Fruit fly (Drosophila melanogaster): ENCODE measurements around the gene CG13919.

CG13919 gene

DNA sequence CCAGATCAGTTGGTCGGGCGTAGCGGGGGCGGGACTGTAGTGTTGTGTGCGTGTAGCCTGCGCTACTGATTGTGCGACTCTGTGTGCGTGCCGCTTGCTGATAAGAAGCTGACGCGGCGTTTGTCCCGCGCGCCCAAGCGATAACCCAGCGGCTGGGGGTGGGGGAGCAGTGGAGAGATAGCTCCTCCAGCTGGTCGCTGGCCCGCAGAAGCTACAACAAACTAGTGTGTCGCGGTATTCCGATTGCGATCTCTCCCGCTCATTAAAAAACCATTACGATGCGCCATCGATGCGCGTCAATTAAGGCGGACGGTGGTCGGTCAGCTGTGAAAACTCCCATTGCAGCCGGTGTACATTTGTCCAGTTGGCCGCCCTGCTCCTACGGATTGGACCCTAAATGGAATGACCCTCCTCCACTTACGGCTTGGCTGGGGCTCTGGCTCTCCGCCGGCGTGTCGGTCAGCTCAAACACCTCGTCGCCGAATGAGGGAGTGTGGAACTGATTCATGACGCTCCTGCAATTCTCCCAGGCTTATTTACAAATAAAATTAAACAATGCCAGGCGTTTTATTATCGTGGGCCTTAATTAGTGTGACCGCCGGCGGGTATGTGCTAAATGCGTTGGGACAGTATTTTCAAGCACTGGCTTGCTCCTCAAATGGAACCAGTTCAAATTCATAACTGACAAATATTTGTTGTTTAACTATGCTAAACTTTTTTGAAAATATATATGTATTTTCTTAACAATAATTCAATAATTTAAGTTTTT lies 43.0 kb upstream of the CG13919 start, which contains the start of gene CG12104 (continued):
- no peak for TF ChIP-seq slou (GFP tag; optimal IDR thresholded peaks at IDR 0.05)
- no peak for TF ChIP-seq Asciz (GFP tag; optimal IDR thresholded peaks at IDR 0.05)
- no peak for TF ChIP-seq Chrac-16 (GFP tag; optimal IDR thresholded peaks at IDR 0.05)
- no peak for TF ChIP-seq Gug (GFP tag; IDR thresholded peaks at IDR 0.05)
- peak; percentile 55 for TF ChIP-seq CG34376 (GFP tag; optimal IDR thresholded peaks at IDR 0.05)
- no peak for TF ChIP-seq tin (GFP tag; optimal IDR thresholded peaks at IDR 0.05)
- peak; percentile 41 for TF ChIP-seq YL-1 (GFP tag; optimal IDR thresholded peaks at IDR 0.05)
- no peak for TF ChIP-seq CG10147 (GFP tag; optimal IDR thresholded peaks at IDR 0.05)
- no peak for TF ChIP-seq CG16815 (GFP tag; optimal IDR thresholded peaks at IDR 0.05)
- 0 out of 2 replicates have a peak, but pooled peaks have one; percentile 6 for TF ChIP-seq nerfin-2 (GFP tag; IDR thresholded peaks at IDR 0.05; ENCODE audit: partially characterized antibody)
- TF ChIP-seq tup (GFP tag; optimal IDR thresholded peaks at IDR 0.05): no peak
- TF ChIP-seq TFAM (GFP tag; optimal IDR thresholded peaks at IDR 0.05): no peak
- TF ChIP-seq CoRest (tag; optimal IDR thresholded peaks at IDR 0.05): peak; percentile 42
- TF ChIP-seq ken (GFP tag; IDR thresholded peaks at IDR 0.05): no peak
- TF ChIP-seq phol (tag; optimal IDR thresholded peaks at IDR 0.05): peak; percentile 16
- TF ChIP-seq CG17912 (GFP tag; optimal IDR thresholded peaks at IDR 0.05): no peak
- TF ChIP-seq Scr (GFP tag; IDR thresholded peaks at IDR 0.05; ENCODE audit: partially characterized antibody): peak; percentile 21; the same call in 1 of the 2 replicates
- peak; percentile 29 for TF ChIP-seq CG17829 (tag; optimal IDR thresholded peaks at IDR 0.05)
- no peak for TF ChIP-seq CG6813 (GFP tag; optimal IDR thresholded peaks at IDR 0.05)
- peak; percentile 30 for TF ChIP-seq CG8388 (GFP tag; optimal IDR thresholded peaks at IDR 0.05)
- no peak for TF ChIP-seq CG15073 (GFP tag; optimal IDR thresholded peaks at IDR 0.05)
- TF ChIP-seq wor (GFP tag; IDR thresholded peaks at IDR 0.05): no peak
- no peak for TF ChIP-seq CG17568 (GFP tag; optimal IDR thresholded peaks at IDR 0.05)
- no peak for TF ChIP-seq CG1647 (GFP tag; optimal IDR thresholded peaks at IDR 0.05)
- no peak for TF ChIP-seq gem (tag; optimal IDR thresholded peaks at IDR 0.05)
- peak; percentile 88 for TF ChIP-seq CG10267 (tag; optimal IDR thresholded peaks at IDR 0.05)
- peak; percentile 73 for TF ChIP-seq Adf1 (GFP tag; IDR thresholded peaks at IDR 0.05)
- no peak for TF ChIP-seq gce (GFP tag; IDR thresholded peaks at IDR 0.05)
- no peak for TF ChIP-seq CG10274 (GFP tag; optimal IDR thresholded peaks at IDR 0.05)
- TF ChIP-seq CG4328 (GFP tag; optimal IDR thresholded peaks at IDR 0.05): no peak
- TF ChIP-seq CG13296 (GFP tag; optimal IDR thresholded peaks at IDR 0.05): peak; percentile 9
- no peak; the same call in 2 of the 3 replicates for TF ChIP-seq CG34224 (GFP tag; IDR thresholded peaks at IDR 0.05; ENCODE audit: partially characterized antibody)
- TF ChIP-seq dimm (GFP tag; IDR thresholded peaks at IDR 0.05): no peak
- no peak for TF ChIP-seq cad (GFP tag; optimal IDR thresholded peaks at IDR 0.05)
- peak; percentile 37 for TF ChIP-seq CG12391 (tag; optimal IDR thresholded peaks at IDR 0.05)
- no peak for TF ChIP-seq dmrt99B (tag; optimal IDR thresholded peaks at IDR 0.05)
- no peak for TF ChIP-seq ttk (GFP tag; IDR thresholded peaks at IDR 0.05)
- TF ChIP-seq CG2202 (tag; optimal IDR thresholded peaks at IDR 0.05): no peak
- peak; percentile 44 for TF ChIP-seq NfI (GFP tag; optimal IDR thresholded peaks at IDR 0.05)
- TF ChIP-seq exex (tag; optimal IDR thresholded peaks at IDR 0.05): peak; percentile 99
- TF ChIP-seq her (GFP tag; optimal IDR thresholded peaks at IDR 0.05): no peak
- TF ChIP-seq Ravus (GFP tag; IDR thresholded peaks at IDR 0.05): no peak
- TF ChIP-seq MESR4 (GFP tag; optimal IDR thresholded peaks at IDR 0.05): peak; percentile 62
- no peak for TF ChIP-seq CG6272 (GFP tag; IDR thresholded peaks at IDR 0.05)
- no peak for TF ChIP-seq CG16863 (GFP tag; optimal IDR thresholded peaks at IDR 0.05)
- TF ChIP-seq CG2712 (tag; optimal IDR thresholded peaks at IDR 0.05): peak; percentile 48
- no peak for TF ChIP-seq CG31365 (tag; optimal IDR thresholded peaks at IDR 0.05)
- TF ChIP-seq CG7271 (tag; optimal IDR thresholded peaks at IDR 0.05): no peak
- TF ChIP-seq zen (tag; optimal IDR thresholded peaks at IDR 0.05): no peak
